Fruit fly (Drosophila melanogaster): ENCODE results near the gene CG9673.

Gene CG9673

dm6 chrX:16700070-16700469, 3.6 kb downstream of the CG9673 start, which contains the start of gene CG9676:
TSS of gene CG9676 (minus strand) at chrX:16700170.
- TF ChIP-seq h (optimal IDR thresholded peaks at IDR 0.05) (no peak), psq (optimal IDR thresholded peaks at IDR 0.05) (no peak), Sin3A (optimal IDR thresholded peaks at IDR 0.05) (no peak), ttk (optimal IDR thresholded peaks at IDR 0.05) (no peak), insv (optimal IDR thresholded peaks at IDR 0.05) (no peak), Myc (optimal IDR thresholded peaks at IDR 0.05) (no peak)

dm6 chrX:16697882-16698571, 5.7 kb downstream of the CG9673 start:
- TF ChIP-seq psq (optimal IDR thresholded peaks at IDR 0.05) (no peak), insv (optimal IDR thresholded peaks at IDR 0.05) (no peak), h (optimal IDR thresholded peaks at IDR 0.05) (no peak), ttk (optimal IDR thresholded peaks at IDR 0.05) (no peak), Sin3A (optimal IDR thresholded peaks at IDR 0.05) (no peak), Myc (optimal IDR thresholded peaks at IDR 0.05) (no peak)

- TF ChIP-seq Myc (optimal IDR thresholded peaks at IDR 0.05), result no peak
- TF ChIP-seq insv (optimal IDR thresholded peaks at IDR 0.05), result no peak
Observed at dm6 chrX:16696614-16697519, 6.8 kb downstream of the CG9673 start.

- TF ChIP-seq psq (optimal IDR thresholded peaks at IDR 0.05) (no peak), h (optimal IDR thresholded peaks at IDR 0.05) (no peak), Sin3A (optimal IDR thresholded peaks at IDR 0.05) (no peak), Myc (optimal IDR thresholded peaks at IDR 0.05) (no peak), ttk (optimal IDR thresholded peaks at IDR 0.05) (no peak), insv (optimal IDR thresholded peaks at IDR 0.05) (no peak)
Observed at dm6 chrX:16695658-16696181, 8.0 kb downstream of the CG9673 start, which contains the start of gene CG4678. TSS of gene CG4678 (plus strand) at chrX:16696131.

- no peak for TF ChIP-seq Sin3A (optimal IDR thresholded peaks at IDR 0.05)
- no peak for TF ChIP-seq insv (optimal IDR thresholded peaks at IDR 0.05)
- TF ChIP-seq ttk (optimal IDR thresholded peaks at IDR 0.05), result no peak
Observed at dm6 chrX:16694959-16695358, 8.7 kb downstream of the CG9673 start, which contains the start of gene Septin4. TSS of gene Septin4 (minus strand) at chrX:16695173.

dm6 chrX:16694477-16694876, 9.2 kb downstream of the CG9673 start:
- TF ChIP-seq Myc (optimal IDR thresholded peaks at IDR 0.05) (no peak), insv (optimal IDR thresholded peaks at IDR 0.05) (no peak), psq (optimal IDR thresholded peaks at IDR 0.05) (no peak), ttk (optimal IDR thresholded peaks at IDR 0.05) (no peak), h (optimal IDR thresholded peaks at IDR 0.05) (no peak), Sin3A (optimal IDR thresholded peaks at IDR 0.05) (no peak)

dm6 chrX:16693805-16694387, 9.8 kb downstream of the CG9673 start:
- TF ChIP-seq Sin3A (optimal IDR thresholded peaks at IDR 0.05) (no peak), insv (optimal IDR thresholded peaks at IDR 0.05) (no peak), Myc (optimal IDR thresholded peaks at IDR 0.05) (no peak), h (optimal IDR thresholded peaks at IDR 0.05) (no peak), psq (optimal IDR thresholded peaks at IDR 0.05) (no peak), ttk (optimal IDR thresholded peaks at IDR 0.05) (no peak)

- no peak for TF ChIP-seq Sin3A (optimal IDR thresholded peaks at IDR 0.05)
- no peak for TF ChIP-seq insv (optimal IDR thresholded peaks at IDR 0.05)
- no peak for TF ChIP-seq h (optimal IDR thresholded peaks at IDR 0.05)
- TF ChIP-seq Myc (optimal IDR thresholded peaks at IDR 0.05), result no peak
- no peak for TF ChIP-seq psq (optimal IDR thresholded peaks at IDR 0.05)
Observed at dm6 chrX:16692325-16692724, 11.4 kb downstream of the CG9673 start.

- no peak for TF ChIP-seq ttk (optimal IDR thresholded peaks at IDR 0.05)
- TF ChIP-seq Myc (optimal IDR thresholded peaks at IDR 0.05), result no peak
- TF ChIP-seq insv (optimal IDR thresholded peaks at IDR 0.05), result no peak
- no peak for TF ChIP-seq psq (optimal IDR thresholded peaks at IDR 0.05)
- no peak for TF ChIP-seq h (optimal IDR thresholded peaks at IDR 0.05)
- no peak for TF ChIP-seq Sin3A (optimal IDR thresholded peaks at IDR 0.05)
Observed at dm6 chrX:16691440-16691839, 12.2 kb downstream of the CG9673 start.

dm6 chrX:16690499-16690898, 13.2 kb downstream of the CG9673 start:
- no peak for TF ChIP-seq Myc (optimal IDR thresholded peaks at IDR 0.05)
- no peak for TF ChIP-seq Sin3A (optimal IDR thresholded peaks at IDR 0.05)
- TF ChIP-seq ttk (optimal IDR thresholded peaks at IDR 0.05), result no peak
- no peak for TF ChIP-seq insv (optimal IDR thresholded peaks at IDR 0.05)
- no peak for TF ChIP-seq h (optimal IDR thresholded peaks at IDR 0.05)
- no peak for TF ChIP-seq psq (optimal IDR thresholded peaks at IDR 0.05)

- TF ChIP-seq h (optimal IDR thresholded peaks at IDR 0.05) (no peak), psq (optimal IDR thresholded peaks at IDR 0.05) (no peak), Myc (optimal IDR thresholded peaks at IDR 0.05) (no peak), Sin3A (optimal IDR thresholded peaks at IDR 0.05) (no peak), ttk (optimal IDR thresholded peaks at IDR 0.05) (no peak), insv (optimal IDR thresholded peaks at IDR 0.05) (no peak)
Observed at dm6 chrX:16689966-16690365, 13.7 kb downstream of the CG9673 start.

- TF ChIP-seq h (optimal IDR thresholded peaks at IDR 0.05) (no peak), psq (optimal IDR thresholded peaks at IDR 0.05) (no peak), ttk (optimal IDR thresholded peaks at IDR 0.05) (no peak), Sin3A (optimal IDR thresholded peaks at IDR 0.05) (no peak), Myc (optimal IDR thresholded peaks at IDR 0.05) (no peak), insv (optimal IDR thresholded peaks at IDR 0.05) (no peak)
Observed at dm6 chrX:16689339-16689738, 14.3 kb downstream of the CG9673 start.
